Fruit fly (Drosophila melanogaster) whole organism, embryonic: ENCODE data around the gene Prp5.

Source experiments
- Adf1 ChIP-seq: fragments of 200-800 bp; sonication (Bioruptor generic); IDR thresholded peaks from 2 replicates; pipeline ENCODE4 v1.3.6; 2022; ENCODE audit warnings: missing biosample characterization, missing genetic modification characterization
- Bgb ChIP-seq: fragments of 200-800 bp; sonication (Bioruptor generic); IDR thresholded peaks from 2 replicates; pipeline ENCODE4 v1.3.6; 2022; ENCODE audit warnings: missing biosample characterization, missing genetic modification characterization; ENCODE audit not compliant: partially characterized antibody
- CG10274 ChIP-seq: fragments of 200-800 bp; sonication (Bioruptor generic); optimal IDR thresholded peaks from 3 replicates; lab custom pipeline; 2017; ENCODE audit warnings: missing biosample characterization, mild to moderate bottlenecking, missing genetic modification characterization
- CG10543 ChIP-seq: fragments of 200-800 bp; sonication (Bioruptor generic); optimal IDR thresholded peaks from 3 replicates; lab custom pipeline; 2017; ENCODE audit warnings: missing biosample characterization, mild to moderate bottlenecking, missing genetic modification characterization, moderate library complexity
- CG10979 ChIP-seq: fragments of 200-800 bp; sonication (Bioruptor generic); optimal IDR thresholded peaks from 2 replicates; lab custom pipeline; 2018; ENCODE audit warnings: missing biosample characterization, mild to moderate bottlenecking, missing genetic modification characterization, moderate library complexity
- CG11247 ChIP-seq: fragments of 200-800 bp; sonication (Bioruptor generic); IDR thresholded peaks from 2 replicates; pipeline ENCODE4 v1.3.6; 2022; ENCODE audit warnings: missing biosample characterization, missing genetic modification characterization
- CG12155 ChIP-seq: fragments of 200-800 bp; sonication (Bioruptor generic); optimal IDR thresholded peaks from 3 replicates; lab custom pipeline; 2016; ENCODE audit warnings: missing biosample characterization, missing genetic modification characterization
- CG13287 ChIP-seq: fragments of 200-800 bp; sonication (Bioruptor generic); IDR thresholded peaks from 2 replicates; pipeline ENCODE4 v1.3.6; 2022; ENCODE audit warnings: missing biosample characterization, missing genetic modification characterization; ENCODE audit not compliant: partially characterized antibody
- CG14710 ChIP-seq: fragments of 200-800 bp; sonication (Bioruptor generic); optimal IDR thresholded peaks from 3 replicates; lab custom pipeline; 2019; ENCODE audit warnings: missing biosample characterization, mild to moderate bottlenecking, missing genetic modification characterization, moderate library complexity
- CG17385 ChIP-seq: fragments of 200-800 bp; sonication (Bioruptor generic); optimal IDR thresholded peaks from 3 replicates; lab custom pipeline; 2018; ENCODE audit warnings: missing biosample characterization, mild to moderate bottlenecking, missing genetic modification characterization
- CG3407 ChIP-seq: fragments of 200-800 bp; sonication (Bioruptor generic); optimal IDR thresholded peaks from 2 replicates; lab custom pipeline; 2018; ENCODE audit warnings: missing biosample characterization, mild to moderate bottlenecking, missing genetic modification characterization
- CG4820 ChIP-seq: fragments of 200-800 bp; sonication (Bioruptor generic); optimal IDR thresholded peaks from 3 replicates; lab custom pipeline; 2016; ENCODE audit warnings: missing biosample characterization, missing genetic modification characterization
- CG5180 ChIP-seq: fragments of 200-800 bp; sonication (Bioruptor generic); optimal IDR thresholded peaks from 3 replicates; lab custom pipeline; 2017; ENCODE audit warnings: missing biosample characterization, missing genetic modification characterization, mild to moderate bottlenecking, moderate library complexity, missing genetic modification reagents
- CG5245 ChIP-seq: fragments of 200-800 bp; sonication (Bioruptor generic); optimal IDR thresholded peaks from 3 replicates; lab custom pipeline; 2016; ENCODE audit warnings: missing biosample characterization, missing genetic modification characterization
- CG6765 ChIP-seq: fragments of 200-800 bp; sonication (Bioruptor generic); optimal IDR thresholded peaks from 3 replicates; lab custom pipeline; 2017; ENCODE audit warnings: missing biosample characterization, mild to moderate bottlenecking, missing genetic modification characterization
- CG8924 ChIP-seq: fragments of 200-800 bp; optimal IDR thresholded peaks from 3 replicates; lab custom pipeline; 2019; ENCODE audit warnings: missing biosample characterization, mild to moderate bottlenecking, missing genetic modification characterization, moderate library complexity
- CG9797 ChIP-seq: fragments of 200-800 bp; sonication (Bioruptor generic); optimal IDR thresholded peaks from 3 replicates; lab custom pipeline; 2018; ENCODE audit warnings: missing biosample characterization, mild to moderate bottlenecking, missing genetic modification characterization
- CG9876 ChIP-seq: fragments of 200-800 bp; sonication (Bioruptor generic); optimal IDR thresholded peaks from 2 replicates; lab custom pipeline; 2016; ENCODE audit warnings: missing biosample characterization, missing genetic modification characterization
- CTCF ChIP-seq: fragments of 200-800 bp; sonication (Bioruptor generic); optimal IDR thresholded peaks from 2 replicates; lab custom pipeline; 2017; ENCODE audit warnings: missing biosample characterization, mild to moderate bottlenecking, missing genetic modification characterization, moderate library complexity
- CoRest ChIP-seq: fragments of 200-800 bp; sonication (Bioruptor generic); optimal IDR thresholded peaks from 3 replicates; lab custom pipeline; 2018; ENCODE audit warnings: missing biosample characterization, mild to moderate bottlenecking, missing genetic modification characterization, moderate library complexity
- Deaf1 ChIP-seq: fragments of 200-800 bp; optimal IDR thresholded peaks from 3 replicates; lab custom pipeline; 2019; ENCODE audit warnings: missing biosample characterization, mild to moderate bottlenecking, missing genetic modification characterization, moderate library complexity
- Dref ChIP-seq: fragments of 200-800 bp; sonication (Bioruptor generic); IDR thresholded peaks from 2 replicates; pipeline ENCODE4 v1.3.6; 2022; ENCODE audit warnings: missing biosample characterization, missing genetic modification characterization
- E2f2 ChIP-seq: fragments of 200-800 bp; sonication (Bioruptor generic); IDR thresholded peaks from 2 replicates; pipeline ENCODE4 v1.3.6; 2022; ENCODE audit warnings: missing biosample characterization, missing genetic modification characterization
- Gug ChIP-seq: fragments of 200-800 bp; sonication (Bioruptor generic); IDR thresholded peaks from 4 replicates; pipeline ENCODE4 v1.3.6; 2022; ENCODE audit warnings: missing biosample characterization, missing genetic modification characterization
- HLH54F ChIP-seq: fragments of 200-800 bp; sonication (Bioruptor generic); optimal IDR thresholded peaks from 3 replicates; lab custom pipeline; 2016; ENCODE audit warnings: missing biosample characterization, missing genetic modification characterization
- HLHmδ ChIP-seq: fragments of 200-800 bp; sonication (Bioruptor generic); optimal IDR thresholded peaks from 2 replicates; lab custom pipeline; 2018; ENCODE audit warnings: missing biosample characterization, mild to moderate bottlenecking, missing genetic modification characterization, moderate library complexity
- Hmr ChIP-seq: fragments of 200-800 bp; sonication (Bioruptor generic); optimal IDR thresholded peaks from 3 replicates; lab custom pipeline; 2017; ENCODE audit warnings: mild to moderate bottlenecking, missing biosample characterization, missing genetic modification reagents, missing genetic modification characterization
- Lhr ChIP-seq: fragments of 200-800 bp; sonication (Bioruptor generic); optimal IDR thresholded peaks from 3 replicates; lab custom pipeline; 2017; ENCODE audit warnings: mild to moderate bottlenecking, missing biosample characterization, missing genetic modification reagents, missing genetic modification characterization
- NC2β ChIP-seq: fragments of 200-800 bp; sonication (Bioruptor generic); optimal IDR thresholded peaks from 2 replicates; lab custom pipeline; 2016; ENCODE audit warnings: missing biosample characterization, missing genetic modification characterization
- NfI ChIP-seq: fragments of 200-800 bp; sonication (Bioruptor generic); optimal IDR thresholded peaks from 3 replicates; lab custom pipeline; 2018; ENCODE audit warnings: missing biosample characterization, mild to moderate bottlenecking, missing genetic modification characterization, moderate library complexity
- Optix ChIP-seq: fragments of 200-800 bp; sonication (Bioruptor generic); IDR thresholded peaks from 3 replicates; pipeline ENCODE4 v1.3.6; 2022; ENCODE audit warnings: missing biosample characterization, missing genetic modification characterization
- TFAM ChIP-seq: fragments of 200-800 bp; sonication (Bioruptor generic); optimal IDR thresholded peaks from 2 replicates; lab custom pipeline; 2017; ENCODE audit warnings: missing biosample characterization, missing genetic modification characterization, inconsistent platforms
- ab ChIP-seq: fragments of 200-800 bp; sonication (Bioruptor generic); optimal IDR thresholded peaks from 2 replicates; lab custom pipeline; 2016; ENCODE audit warnings: missing biosample characterization, missing genetic modification characterization
- al ChIP-seq: fragments of 200-800 bp; sonication (Bioruptor generic); IDR thresholded peaks from 2 replicates; pipeline ENCODE4 v1.3.6; 2022; ENCODE audit warnings: missing biosample characterization, missing genetic modification characterization
- amos ChIP-seq: fragments of 200-800 bp; sonication (Bioruptor generic); IDR thresholded peaks from 2 replicates; pipeline ENCODE4 v1.3.6; 2022; ENCODE audit warnings: missing biosample characterization, missing genetic modification characterization; ENCODE audit not compliant: partially characterized antibody
- chif ChIP-seq, 2 experiments: fragments of 200-800 bp; sonication (Bioruptor generic); optimal IDR thresholded peaks; 3 replicates each; lab custom pipeline; 2016; ENCODE audit warnings: missing biosample characterization in 2 of 2, missing genetic modification characterization in 2 of 2
- dimm ChIP-seq: fragments of 200-800 bp; sonication (Bioruptor generic); IDR thresholded peaks from 2 replicates; pipeline ENCODE4 v1.3.6; 2022; ENCODE audit warnings: missing biosample characterization, missing genetic modification characterization
- dmrt99B ChIP-seq: fragments of 200-800 bp; sonication (Bioruptor generic); optimal IDR thresholded peaks from 2 replicates; lab custom pipeline; 2018; ENCODE audit warnings: missing biosample characterization, mild to moderate bottlenecking, missing genetic modification characterization, moderate library complexity
- ewg ChIP-seq: fragments of 200-800 bp; sonication (Bioruptor generic); optimal IDR thresholded peaks from 3 replicates; lab custom pipeline; 2017; ENCODE audit warnings: mild to moderate bottlenecking, missing biosample characterization, missing genetic modification reagents, missing genetic modification characterization
- fd3F ChIP-seq: fragments of 200-800 bp; sonication (Bioruptor generic); optimal IDR thresholded peaks from 2 replicates; lab custom pipeline; 2018; ENCODE audit warnings: missing biosample characterization, mild to moderate bottlenecking, missing genetic modification characterization, moderate library complexity
- mld ChIP-seq: fragments of 200-800 bp; sonication (Bioruptor generic); IDR thresholded peaks from 3 replicates; pipeline ENCODE4 v1.3.6; 2022; ENCODE audit warnings: missing biosample characterization, missing genetic modification characterization; ENCODE audit not compliant: partially characterized antibody
- pzg ChIP-seq: fragments of 200-800 bp; sonication (Bioruptor generic); optimal IDR thresholded peaks from 3 replicates; lab custom pipeline; 2018; ENCODE audit warnings: missing biosample characterization, mild to moderate bottlenecking, missing genetic modification characterization, moderate library complexity
- sens ChIP-seq: fragments of 200-800 bp; sonication (Bioruptor generic); peaks from one replicate; lab custom pipeline; 2016; ENCODE audit warnings: missing biosample characterization, missing genetic modification characterization
- slou ChIP-seq: fragments of 200-800 bp; sonication (Bioruptor generic); optimal IDR thresholded peaks from 3 replicates; lab custom pipeline; 2016; ENCODE audit warnings: missing biosample characterization, missing genetic modification characterization
- sr ChIP-seq: fragments of 200-800 bp; sonication (Bioruptor generic); IDR thresholded peaks from 3 replicates; pipeline ENCODE4 v1.3.6; 2022; ENCODE audit warnings: missing biosample characterization, missing genetic modification characterization
- tx ChIP-seq: fragments of 200-800 bp; sonication (Bioruptor generic); optimal IDR thresholded peaks from 2 replicates; lab custom pipeline; 2016; ENCODE audit warnings: missing biosample characterization, missing genetic modification characterization

The Prp5 gene

dm6 chrX:15383513-15384373 lies 38.8 kb downstream of the Prp5 start (continued):
- TF ChIP-seq dmrt99B (tag; lab: Kevin White, UChicago) (peak; percentile 78), fd3F (GFP tag; lab: Kevin White, UChicago) (peak; percentile 20), NC2β (GFP tag; lab: Kevin White, UChicago) (no peak), dimm (GFP tag; lab: Robert Waterston, UW) (no peak), CG10274 (GFP tag; lab: Kevin White, UChicago) (no peak), amos (GFP tag; lab: Robert Waterston, UW) (no peak), HLHmδ (no peak), chif (GFP tag; optimal IDR thresholded peaks at IDR 0.05; lab: Kevin White, UChicago) (peak in 1 of 2 experiments; percentile 30), CG11247 (GFP tag; lab: Robert Waterston, UW) (no peak), al (GFP tag; lab: Robert Waterston, UW) (no peak), CG5180 (GFP tag; lab: Kevin White, UChicago) (peak; percentile 18), CG9797 (GFP tag; lab: Kevin White, UChicago) (no peak), CG9876 (GFP tag; lab: Kevin White, UChicago) (no peak), CG4820 (GFP tag; lab: Kevin White, UChicago) (peak; percentile 47), NfI (GFP tag; lab: Kevin White, UChicago) (peak; percentile 32), ab (GFP tag; lab: Kevin White, UChicago) (no peak), tx (no peak), slou (GFP tag; lab: Kevin White, UChicago) (peak; percentile 15), CoRest (tag; lab: Kevin White, UChicago) (peak; percentile 68), CG8924 (tag; lab: Kevin White, UChicago) (peak; percentile 54), HLH54F (GFP tag; lab: Kevin White, UChicago) (no peak)

dm6 chrX:15385176-15386056 lies 40.4 kb downstream of the Prp5 start, which contains the start of gene CG9164:
TSS of gene CG9164 (minus strand) at chrX:15385441.
- no peak for TF ChIP-seq Gug (GFP tag; lab: Robert Waterston, UW)
- TF ChIP-seq Bgb (GFP tag; lab: Robert Waterston, UW): peak; percentile 70
- TF ChIP-seq CG12155 (GFP tag; lab: Kevin White, UChicago): no peak
- TF ChIP-seq CG6765 (GFP tag; lab: Kevin White, UChicago): no peak
- no peak for TF ChIP-seq CG3407 (GFP tag; lab: Kevin White, UChicago)
- peak; percentile 84 for TF ChIP-seq CG10979 (tag; lab: Kevin White, UChicago)
- 0 out of 2 replicates have a peak, but pooled peaks have one; percentile 11 for TF ChIP-seq Dref (GFP tag; lab: Robert Waterston, UW)
- peak; percentile 16 for TF ChIP-seq sens (GFP tag; lab: Kevin White, UChicago)
- peak; percentile 27; the same call in 1 of the 2 replicates for TF ChIP-seq amos (GFP tag; lab: Robert Waterston, UW)
- no peak for TF ChIP-seq Optix (GFP tag; lab: Robert Waterston, UW)
- peak; percentile 77 for TF ChIP-seq Adf1 (GFP tag; lab: Robert Waterston, UW)
- TF ChIP-seq CG14710 (tag; lab: Kevin White, UChicago): no peak
- TF ChIP-seq CG17385 (GFP tag; lab: Kevin White, UChicago): peak; percentile 34
- no peak for TF ChIP-seq TFAM (GFP tag; lab: Kevin White, UChicago)
- TF ChIP-seq ewg: peak; percentile 98
- no peak for TF ChIP-seq CoRest (tag; lab: Kevin White, UChicago)
- TF ChIP-seq CTCF (GFP tag; lab: Kevin White, UChicago): peak; percentile 88
- no peak for TF ChIP-seq mld (GFP tag; lab: Robert Waterston, UW)
- TF ChIP-seq CG10543 (GFP tag; lab: Kevin White, UChicago): peak; percentile 58
- no peak for TF ChIP-seq Lhr (GFP tag; lab: Kevin White, UChicago)
- TF ChIP-seq CG13287 (GFP tag; lab: Robert Waterston, UW): no peak
- TF ChIP-seq Deaf1: peak; percentile 74
- TF ChIP-seq pzg (GFP tag; lab: Kevin White, UChicago): peak; percentile 17
- TF ChIP-seq Hmr (GFP tag; lab: Kevin White, UChicago): peak; percentile 31
- peak; percentile 50; the same call in 1 of the 3 replicates for TF ChIP-seq sr (GFP tag; lab: Robert Waterston, UW)
- TF ChIP-seq E2f2: no peak
- TF ChIP-seq CG5245 (GFP tag; lab: Kevin White, UChicago): no peak
